Worm (Caenorhabditis elegans): Measurements from ENCODE around the gene F18G5.1.

F18G5.1 gene

DNA sequence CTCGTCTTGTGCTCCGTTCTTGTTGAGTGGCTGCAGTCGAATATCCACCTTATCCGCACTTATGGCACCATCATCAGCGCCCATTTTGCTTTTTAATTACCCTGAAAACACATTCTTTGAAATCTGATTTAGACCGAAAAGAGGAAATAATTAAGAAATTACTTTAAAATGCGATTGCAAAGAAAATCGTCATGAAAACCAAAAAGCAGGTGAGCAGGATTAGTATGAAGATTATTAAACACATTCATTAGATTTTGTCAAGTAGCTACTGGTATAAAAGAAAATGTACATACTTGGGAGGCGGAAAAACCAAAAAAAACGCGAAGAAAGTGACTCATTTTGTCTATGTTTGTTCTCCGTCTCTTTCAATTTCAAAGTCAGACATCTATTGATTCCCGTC is 11.1 kb downstream of the F18G5.1 start, which contains the start of gene B0416.5:
TSS of gene B0416.5 (minus strand) at position 101 of the 400 bp plus-strand sequence.
- no peak for TF ChIP-seq Y22D7AL.16 (tag; optimal IDR thresholded peaks at IDR 0.05)
- no peak for TF ChIP-seq nhr-11 (tag; optimal IDR thresholded peaks at IDR 0.05)
- no peak for TF ChIP-seq K02D7.2 (tag; optimal IDR thresholded peaks at IDR 0.05)
- TF ChIP-seq ceh-22 (tag; optimal IDR thresholded peaks at IDR 0.05): no peak
- TF ChIP-seq elt-4 (tag; optimal IDR thresholded peaks at IDR 0.05): no peak
- TF ChIP-seq ceh-34 (tag; optimal IDR thresholded peaks at IDR 0.05): no peak
- TF ChIP-seq gmeb-2 (tag; optimal IDR thresholded peaks at IDR 0.05): no peak
- TF ChIP-seq nfya-1 (tag; optimal IDR thresholded peaks at IDR 0.05): no peak
- no peak for TF ChIP-seq tbx-2 (tag; optimal IDR thresholded peaks at IDR 0.05)
- TF ChIP-seq fkh-10 (GFP tag; optimal IDR thresholded peaks at IDR 0.05): no peak
- TF ChIP-seq che-1 (tag; optimal IDR thresholded peaks at IDR 0.05): no peak
- TF ChIP-seq tbx-7 (tag; optimal IDR thresholded peaks at IDR 0.05): no peak
- TF ChIP-seq ceh-19 (GFP tag; optimal IDR thresholded peaks at IDR 0.05): no peak
- TF ChIP-seq ceh-45 (GFP tag; IDR thresholded peaks at IDR 0.05): no peak
- TF ChIP-seq pha-4 (tag; optimal IDR thresholded peaks at IDR 0.05): no peak

DNA sequence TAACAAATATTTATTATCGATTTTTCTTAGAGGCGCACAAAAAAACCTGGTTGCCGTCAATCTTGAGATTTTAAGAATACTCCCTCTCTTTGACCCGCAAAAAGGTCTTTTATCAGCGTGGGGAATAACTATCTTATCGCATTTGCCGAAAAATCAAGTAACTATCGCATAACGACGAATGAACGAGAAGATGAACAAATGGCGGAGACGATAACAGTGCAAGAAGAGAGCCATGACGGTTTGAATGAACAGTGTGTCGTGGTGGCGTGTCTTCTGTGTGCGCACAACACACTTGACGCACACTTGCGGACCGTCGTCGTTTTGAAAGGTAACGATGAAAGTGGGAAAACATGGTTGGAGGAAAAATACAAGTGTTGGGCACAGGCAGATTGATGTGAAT is 12.2 kb downstream of the F18G5.1 start:
- no peak for TF ChIP-seq nhr-232 (tag; optimal IDR thresholded peaks at IDR 0.05)
- no peak for TF ChIP-seq hlh-15 (tag; optimal IDR thresholded peaks at IDR 0.05)
- no peak for TF ChIP-seq ttx-3 (tag; optimal IDR thresholded peaks at IDR 0.05)
- no peak for TF ChIP-seq fkh-10 (GFP tag; optimal IDR thresholded peaks at IDR 0.05)
- TF ChIP-seq elt-2 (tag; optimal IDR thresholded peaks at IDR 0.05): peak; percentile 96

DNA sequence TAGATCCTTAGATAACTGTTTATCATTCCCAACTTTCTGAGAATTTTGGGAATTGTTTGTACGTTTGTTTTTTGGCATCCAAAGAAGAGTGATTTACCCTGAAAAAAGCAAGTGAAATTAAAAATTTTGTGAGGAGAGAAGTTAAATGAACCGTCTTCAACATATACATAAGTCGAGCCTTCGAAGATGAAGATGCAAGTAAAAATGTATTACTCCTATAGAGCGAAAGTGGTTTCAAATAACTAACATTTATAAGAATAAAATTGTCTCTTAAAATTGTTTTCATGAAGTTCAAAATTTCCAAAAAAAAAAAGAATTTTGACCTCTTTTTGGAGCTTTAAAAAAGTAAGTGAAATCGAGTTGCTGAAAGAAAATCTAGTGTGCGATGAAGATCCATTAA is 14.9 kb downstream of the F18G5.1 start, which contains the start of gene B0416.10:
TSS of gene B0416.10 (minus strand) at position 101 of the 400 bp plus-strand sequence.
- TF ChIP-seq ceh-34 (tag; optimal IDR thresholded peaks at IDR 0.05) (no peak), syd-9 (tag; optimal IDR thresholded peaks at IDR 0.05) (no peak), lim-6 (tag; optimal IDR thresholded peaks at IDR 0.05) (no peak), nhr-11 (tag; optimal IDR thresholded peaks at IDR 0.05) (no peak), ceh-19 (GFP tag; optimal IDR thresholded peaks at IDR 0.05) (no peak), C38D4.7 (GFP tag; optimal IDR thresholded peaks at IDR 0.05) (no peak), eyg-1 (tag; optimal IDR thresholded peaks at IDR 0.05) (no peak), odd-2 (tag; optimal IDR thresholded peaks at IDR 0.05) (no peak), lin-11 (tag; optimal IDR thresholded peaks at IDR 0.05) (no peak), ceh-24 (tag; optimal IDR thresholded peaks at IDR 0.05) (no peak), ceh-30 (tag; optimal IDR thresholded peaks at IDR 0.05) (no peak), C08G9.2 (tag; optimal IDR thresholded peaks at IDR 0.05) (no peak), unc-3 (GFP tag; conservative IDR thresholded peaks at IDR 0.05) (no peak), unc-3 (tag; optimal IDR thresholded peaks at IDR 0.05) (no peak), elt-2 (tag; optimal IDR thresholded peaks at IDR 0.05) (no peak), nfya-1 (tag; optimal IDR thresholded peaks at IDR 0.05) (no peak), ama-1 (optimal IDR thresholded peaks at IDR 0.05) (no peak), tbx-2 (tag; optimal IDR thresholded peaks at IDR 0.05) (no peak), dve-1 (tag; optimal IDR thresholded peaks at IDR 0.05) (no peak), che-1 (tag; optimal IDR thresholded peaks at IDR 0.05) (no peak)

DNA sequence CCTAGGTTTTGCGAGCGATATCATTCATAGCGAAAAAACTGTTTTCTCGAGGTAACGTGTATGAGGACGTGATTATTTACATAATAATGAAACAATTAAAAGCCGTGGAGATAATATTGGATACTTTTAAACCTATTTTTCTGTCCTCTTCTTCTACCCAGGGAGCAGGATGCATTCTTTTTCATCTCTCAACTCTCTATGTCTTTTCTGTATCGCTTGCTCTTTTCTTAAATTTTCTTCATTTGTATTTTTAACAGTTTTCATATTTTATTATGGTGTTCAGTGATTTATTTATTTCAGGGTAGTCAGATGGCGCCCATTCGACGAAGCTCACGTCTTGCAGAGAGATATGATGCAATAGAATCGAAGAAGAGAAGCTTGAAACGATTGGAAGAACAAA is 19.0 kb downstream of the F18G5.1 start, which contains the start of gene B0416.4:
TSS of gene B0416.4 (plus strand) at position 301 of the 400 bp plus-strand sequence.
- TF ChIP-seq ama-1 (optimal IDR thresholded peaks at IDR 0.05): no peak

DNA sequence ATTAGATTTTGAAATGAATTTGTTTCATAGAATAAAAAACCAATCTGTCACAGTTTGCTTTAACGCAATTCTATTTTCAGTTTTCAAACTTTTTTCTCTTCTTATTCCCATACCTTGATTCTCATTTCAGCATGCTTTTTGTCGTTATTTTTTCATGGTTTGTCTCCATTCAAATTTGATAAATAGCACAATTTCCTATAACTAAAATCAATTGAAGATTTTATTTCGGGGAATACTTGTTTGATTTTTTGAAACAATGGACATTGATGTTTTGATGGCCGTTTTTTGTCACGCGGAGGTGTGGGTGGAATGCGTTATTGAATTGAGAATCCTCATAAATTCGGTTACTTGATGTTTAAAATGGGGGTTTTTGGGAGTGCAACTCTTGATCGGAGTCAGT is 23.4 kb downstream of the F18G5.1 start, which contains the start of gene B0416.11:
TSS of gene B0416.11 (minus strand) at position 101 of the 400 bp plus-strand sequence.
- TF ChIP-seq ttx-3 (tag; optimal IDR thresholded peaks at IDR 0.05): no peak
- no peak for TF ChIP-seq ceh-18 (tag; optimal IDR thresholded peaks at IDR 0.05)

DNA sequence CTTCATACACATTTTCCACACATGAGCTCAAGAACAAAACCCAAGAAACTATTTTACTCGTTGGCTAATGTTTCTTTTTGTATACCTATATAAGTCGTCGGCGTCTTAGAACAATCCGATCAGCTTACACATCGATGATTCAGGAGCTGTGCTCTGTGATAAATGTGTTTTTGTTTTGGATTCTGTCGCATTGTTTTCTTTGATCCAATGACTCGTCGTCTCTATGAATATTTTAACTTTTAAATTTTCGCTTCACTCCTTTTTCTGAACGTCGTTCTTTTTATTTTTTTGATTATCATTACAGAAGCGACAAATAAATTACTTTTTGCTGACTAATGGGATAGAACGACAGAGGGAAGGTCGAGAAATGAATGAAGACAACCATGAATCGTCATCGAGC is 31.7 kb downstream of the F18G5.1 start, which contains the start of gene B0416.3:
TSS of gene B0416.3 (plus strand) at position 301 of the 400 bp plus-strand sequence.
- TF ChIP-seq unc-86 (tag; optimal IDR thresholded peaks at IDR 0.05): no peak
- no peak for TF ChIP-seq C08G9.2 (tag; optimal IDR thresholded peaks at IDR 0.05)
- TF ChIP-seq tbx-2 (tag; optimal IDR thresholded peaks at IDR 0.05): no peak
- no peak for TF ChIP-seq ceh-31 (tag; optimal IDR thresholded peaks at IDR 0.05)
- no peak for TF ChIP-seq pha-4 (tag; optimal IDR thresholded peaks at IDR 0.05)
- TF ChIP-seq T23F11.4 (GFP tag; optimal IDR thresholded peaks at IDR 0.05): no peak
- TF ChIP-seq elt-2 (tag; optimal IDR thresholded peaks at IDR 0.05): no peak
- no peak for TF ChIP-seq sdc-2 (tag; optimal IDR thresholded peaks at IDR 0.05)
- TF ChIP-seq ceh-24 (tag; optimal IDR thresholded peaks at IDR 0.05): no peak
- no peak for TF ChIP-seq C38D4.7 (GFP tag; optimal IDR thresholded peaks at IDR 0.05)
- no peak for TF ChIP-seq fkh-10 (GFP tag; optimal IDR thresholded peaks at IDR 0.05)
- no peak for TF ChIP-seq hlh-6 (tag; optimal IDR thresholded peaks at IDR 0.05)
- no peak for TF ChIP-seq ceh-30 (tag; optimal IDR thresholded peaks at IDR 0.05)
- no peak for TF ChIP-seq sox-2 (GFP tag; IDR thresholded peaks at IDR 0.05)
- no peak for TF ChIP-seq ceh-19 (GFP tag; optimal IDR thresholded peaks at IDR 0.05)
- TF ChIP-seq rnt-1 (tag; optimal IDR thresholded peaks at IDR 0.05): no peak
